Fruit fly (Drosophila melanogaster) whole organism, adult: ENCODE results near the gene TrpA1.
A peak's percentile ranks its signal among the peaks of the same experiment; 100 is the strongest.

ENCODE experiments used
- CG11617 ChIP-seq: fragments of 200-800 bp; sonication (Bioruptor generic); optimal IDR thresholded peaks from 2 replicates; lab custom pipeline; 2017; ENCODE audit warnings: mild to moderate bottlenecking, missing biosample characterization, missing genetic modification reagents, missing genetic modification characterization
- CG12768 ChIP-seq: fragments of 200-800 bp; sonication (Bioruptor generic); optimal IDR thresholded peaks from 2 replicates; lab custom pipeline; 2017; ENCODE audit warnings: missing biosample characterization, missing genetic modification characterization, mild to moderate bottlenecking, moderate library complexity, missing genetic modification reagents
- CG1620 ChIP-seq: fragments of 200-800 bp; sonication (Bioruptor generic); optimal IDR thresholded peaks from 2 replicates; lab custom pipeline; 2016; ENCODE audit warnings: missing biosample characterization, missing genetic modification characterization
- CG33017 ChIP-seq: fragments of 200-800 bp; sonication (Bioruptor generic); optimal IDR thresholded peaks from 2 replicates; lab custom pipeline; 2018; ENCODE audit warnings: missing biosample characterization, mild to moderate bottlenecking, missing genetic modification characterization, moderate library complexity
- CG5204 ChIP-seq: fragments of 200-800 bp; sonication (Bioruptor generic); optimal IDR thresholded peaks from 2 replicates; lab custom pipeline; 2016; ENCODE audit warnings: missing biosample characterization, missing genetic modification characterization
- CG7045 ChIP-seq: fragments of 200-800 bp; sonication (Bioruptor generic); optimal IDR thresholded peaks from 2 replicates; lab custom pipeline; 2017; ENCODE audit warnings: missing biosample characterization, mild to moderate bottlenecking, missing genetic modification characterization
- CG7101 ChIP-seq: fragments of 200-800 bp; sonication (Bioruptor generic); optimal IDR thresholded peaks from 2 replicates; lab custom pipeline; 2018; ENCODE audit warnings: missing biosample characterization, mild to moderate bottlenecking, missing genetic modification characterization, moderate library complexity
- Crg-1 ChIP-seq: fragments of 200-800 bp; sonication (Bioruptor generic); optimal IDR thresholded peaks from 2 replicates; lab custom pipeline; 2016; ENCODE audit warnings: missing biosample characterization, missing genetic modification characterization
- Hr96 ChIP-seq: fragments of 200-800 bp; sonication (Bioruptor generic); optimal IDR thresholded peaks from 2 replicates; lab custom pipeline; 2016; ENCODE audit warnings: missing biosample characterization, missing genetic modification characterization
- Mnt ChIP-seq: fragments of 200-800 bp; sonication (Bioruptor generic); optimal IDR thresholded peaks from 2 replicates; lab custom pipeline; 2016; ENCODE audit warnings: missing biosample characterization, mild to moderate bottlenecking, missing genetic modification characterization
- bab1 ChIP-seq: fragments of 200-800 bp; sonication (Bioruptor generic); optimal IDR thresholded peaks from 3 replicates; lab custom pipeline; 2019; ENCODE audit warnings: missing biosample characterization, mild to moderate bottlenecking, missing genetic modification characterization, moderate library complexity
- cic ChIP-seq: fragments of 200-800 bp; sonication (Bioruptor generic); optimal IDR thresholded peaks from 2 replicates; lab custom pipeline; 2017; ENCODE audit warnings: missing biosample characterization, mild to moderate bottlenecking, missing genetic modification characterization, moderate library complexity
- cnc ChIP-seq, 2 experiments: fragments of >200 bp; optimal IDR thresholded peaks; 2 replicates each; lab custom pipeline; 2017
- kay ChIP-seq: fragments of 200-800 bp; sonication (Bioruptor generic); peaks from one replicate; lab custom pipeline; 2016; ENCODE audit warnings: missing biosample characterization, missing genetic modification characterization, borderline replicate concordance
- ovo ChIP-seq: fragments of 200-800 bp; sonication (Bioruptor generic); optimal IDR thresholded peaks from 2 replicates; lab custom pipeline; 2016; ENCODE audit warnings: missing biosample characterization, missing genetic modification characterization
- pad ChIP-seq: fragments of 200-800 bp; sonication (Bioruptor generic); optimal IDR thresholded peaks from 3 replicates; lab custom pipeline; 2017; ENCODE audit warnings: missing biosample characterization, missing genetic modification characterization, mild to moderate bottlenecking, moderate library complexity, missing genetic modification reagents
- tj ChIP-seq: fragments of 200-800 bp; sonication (Bioruptor generic); optimal IDR thresholded peaks from 3 replicates; lab custom pipeline; 2017; ENCODE audit warnings: missing biosample characterization, mild to moderate bottlenecking, missing genetic modification characterization, moderate library complexity
- toe ChIP-seq: fragments of 200-800 bp; sonication (Bioruptor generic); optimal IDR thresholded peaks from 2 replicates; lab custom pipeline; 2016; ENCODE audit warnings: missing biosample characterization, missing genetic modification characterization

TrpA1 gene

dm6 chr3L:8929527-8929926, 24.5 kb upstream of the TrpA1 start:
- TF ChIP-seq pad (GFP tag; lab: Kevin White, UChicago) (no peak), bab1 (GFP tag; lab: Kevin White, UChicago) (no peak), kay (GFP tag; lab: Kevin White, UChicago) (no peak)

- TF ChIP-seq CG1620 (GFP tag; lab: Kevin White, UChicago) (no peak), kay (GFP tag; lab: Kevin White, UChicago) (peak; percentile 12)
Measured at dm6 chr3L:8925679-8926078, 20.7 kb upstream of the TrpA1 start.

- no peak for TF ChIP-seq CG12768
Measured at dm6 chr3L:8924999-8925398, 20.0 kb upstream of the TrpA1 start.

- TF ChIP-seq kay (GFP tag; lab: Kevin White, UChicago) (peak; percentile 44), bab1 (GFP tag; lab: Kevin White, UChicago) (no peak)
Measured at dm6 chr3L:8924417-8924913, 19.5 kb upstream of the TrpA1 start.

- no peak for TF ChIP-seq pad (GFP tag; lab: Kevin White, UChicago)
Measured at dm6 chr3L:8920710-8921109, 15.7 kb upstream of the TrpA1 start.

- TF ChIP-seq pad (GFP tag; lab: Kevin White, UChicago) (no peak), CG7045 (GFP tag; lab: Kevin White, UChicago) (no peak), cnc (optimal IDR thresholded peaks at IDR 0.05; lab: Kevin White, UChicago) (no peak), ovo (GFP tag; lab: Kevin White, UChicago) (no peak), CG33017 (tag; lab: Kevin White, UChicago) (no peak), CG7101 (tag; lab: Kevin White, UChicago) (no peak), kay (GFP tag; lab: Kevin White, UChicago) (no peak), CG1620 (GFP tag; lab: Kevin White, UChicago) (no peak), bab1 (GFP tag; lab: Kevin White, UChicago) (no peak), CG11617 (GFP tag; lab: Kevin White, UChicago) (no peak), cic (GFP tag; lab: Kevin White, UChicago) (no peak)
Measured at dm6 chr3L:8919678-8920077, 14.7 kb upstream of the TrpA1 start.

- no peak for TF ChIP-seq ovo (GFP tag; lab: Kevin White, UChicago)
- TF ChIP-seq tj (GFP tag; lab: Kevin White, UChicago): peak; percentile 11
- TF ChIP-seq Hr96 (GFP tag; lab: Kevin White, UChicago): no peak
- no peak for TF ChIP-seq CG5204 (GFP tag; lab: Kevin White, UChicago)
- TF ChIP-seq kay (GFP tag; lab: Kevin White, UChicago): peak; percentile 81
- peak; percentile 10 for TF ChIP-seq bab1 (GFP tag; lab: Kevin White, UChicago)
Measured at dm6 chr3L:8913537-8914108, 8.6 kb upstream of the TrpA1 start.

dm6 chr3L:8912332-8912731, 7.3 kb upstream of the TrpA1 start, which contains the start of the genes Tsp66E and mfr:
Gene Tsp66E, plus strand, starts transcription at chr3L:8912499.
Gene mfr, minus strand, starts transcription at chr3L:8912671.
- peak; percentile 4 for TF ChIP-seq tj (GFP tag; lab: Kevin White, UChicago)
- peak; percentile 15 for TF ChIP-seq CG12768
- TF ChIP-seq Mnt (GFP tag; lab: Kevin White, UChicago): no peak
- TF ChIP-seq CG1620 (GFP tag; lab: Kevin White, UChicago): no peak
- TF ChIP-seq Hr96 (GFP tag; lab: Kevin White, UChicago): no peak
- TF ChIP-seq CG5204 (GFP tag; lab: Kevin White, UChicago): no peak

dm6 chr3L:8891167-8891618, 13.8 kb downstream of the TrpA1 start, which contains the start of gene Mcm7:
Gene Mcm7, plus strand, starts transcription at chr3L:8891596.
- TF ChIP-seq Mnt (GFP tag; lab: Kevin White, UChicago): no peak
- no peak for TF ChIP-seq Crg-1 (GFP tag; lab: Kevin White, UChicago)
- TF ChIP-seq cnc (optimal IDR thresholded peaks at IDR 0.05; lab: Kevin White, UChicago): no peak
- TF ChIP-seq CG7101 (tag; lab: Kevin White, UChicago): no peak
- TF ChIP-seq CG11617 (GFP tag; lab: Kevin White, UChicago): no peak
- no peak for TF ChIP-seq Hr96 (GFP tag; lab: Kevin White, UChicago)
- TF ChIP-seq CG5204 (GFP tag; lab: Kevin White, UChicago): no peak
- no peak for TF ChIP-seq CG7045 (GFP tag; lab: Kevin White, UChicago)
- TF ChIP-seq cic (GFP tag; lab: Kevin White, UChicago): no peak
- no peak for TF ChIP-seq bab1 (GFP tag; lab: Kevin White, UChicago)
- no peak for TF ChIP-seq CG33017 (tag; lab: Kevin White, UChicago)
- no peak for TF ChIP-seq CG1620 (GFP tag; lab: Kevin White, UChicago)
- no peak for TF ChIP-seq toe (GFP tag; lab: Kevin White, UChicago)
- no peak for TF ChIP-seq ovo (GFP tag; lab: Kevin White, UChicago)
